Worm (Caenorhabditis elegans): Measurements from ENCODE around the gene gmap-2.

The gmap-2 gene

ce11 chrX:12935694-12936093 is 7.4 kb downstream of the gmap-2 start:
- TF ChIP-seq dmd-8 (GFP tag; IDR thresholded peaks at IDR 0.05): no peak
- no peak for TF ChIP-seq spr-3 (GFP tag; optimal IDR thresholded peaks at IDR 0.05)
- no peak for TF ChIP-seq ceh-32 (tag; optimal IDR thresholded peaks at IDR 0.05; ENCODE audit: poor library complexity)
- TF ChIP-seq mep-1 (tag; optimal IDR thresholded peaks at IDR 0.05): no peak
- TF ChIP-seq spr-1 (tag; optimal IDR thresholded peaks at IDR 0.05): no peak
- no peak for TF ChIP-seq cey-2 (tag; optimal IDR thresholded peaks at IDR 0.05; ENCODE audit: borderline replicate concordance, insufficient read depth)
- TF ChIP-seq F10B5.3 (tag; optimal IDR thresholded peaks at IDR 0.05): no peak
- no peak for TF ChIP-seq nhr-25 (tag; optimal IDR thresholded peaks at IDR 0.05; ENCODE audit: borderline replicate concordance, insufficient read depth)

- TF ChIP-seq nhr-25 (tag; optimal IDR thresholded peaks at IDR 0.05; ENCODE audit: borderline replicate concordance, insufficient read depth) (peak; percentile 82), nhr-102 (tag; optimal IDR thresholded peaks at IDR 0.05) (no peak), mdl-1 (tag; optimal IDR thresholded peaks at IDR 0.05) (peak; percentile 20 to 45), dmd-6 (GFP tag; IDR thresholded peaks at IDR 0.05) (no peak), nhr-48 (tag; optimal IDR thresholded peaks at IDR 0.05) (no peak), zfp-3 (GFP tag; conservative IDR thresholded peaks at IDR 0.05) (no peak), ceh-20 (GFP tag; IDR thresholded peaks at IDR 0.05) (no peak), madf-9 (GFP tag; conservative IDR thresholded peaks at IDR 0.05) (no peak), dpl-1 (GFP tag; optimal IDR thresholded peaks at IDR 0.05) (no peak), Y5F2A.4 (GFP tag; optimal IDR thresholded peaks at IDR 0.05) (no peak), mxl-2 (GFP tag; conservative IDR thresholded peaks at IDR 0.05) (no peak), mdt-29 (GFP tag; IDR thresholded peaks at IDR 0.05) (no peak), daf-19 (GFP tag; conservative IDR thresholded peaks at IDR 0.05) (no peak), mxl-3 (GFP tag; optimal IDR thresholded peaks at IDR 0.05) (peak; percentile 91), zfp-2 (tag; optimal IDR thresholded peaks at IDR 0.05) (no peak), lsy-2 (tag; optimal IDR thresholded peaks at IDR 0.05) (no peak), aha-1 (tag) (peak; percentile 79), daf-8 (GFP tag; IDR thresholded peaks at IDR 0.05) (no peak), arid-1 (GFP tag; conservative IDR thresholded peaks at IDR 0.05) (no peak), nhr-41 (GFP tag; IDR thresholded peaks at IDR 0.05) (no peak), ZK337.2 (GFP tag; IDR thresholded peaks at IDR 0.05) (no peak), fos-1 (tag; optimal IDR thresholded peaks at IDR 0.05) (no peak), tra-1 (GFP tag; IDR thresholded peaks at IDR 0.05) (0 out of 2 replicates have a peak, but pooled peaks have one; percentile 34), ceh-28 (tag; optimal IDR thresholded peaks at IDR 0.05) (no peak), spr-3 (GFP tag; optimal IDR thresholded peaks at IDR 0.05) (no peak), madf-5 (GFP tag; IDR thresholded peaks at IDR 0.05) (no peak), rbr-2 (tag; optimal IDR thresholded peaks at IDR 0.05) (no peak), ZK546.5 (tag; optimal IDR thresholded peaks at IDR 0.05) (no peak), lin-39 (tag; optimal IDR thresholded peaks at IDR 0.05) (no peak), dmd-8 (GFP tag; IDR thresholded peaks at IDR 0.05) (0 out of 2 replicates have a peak, but pooled peaks have one; percentile 61), egl-27 (tag; optimal IDR thresholded peaks at IDR 0.05) (no peak), mes-2 (tag; optimal IDR thresholded peaks at IDR 0.05; ENCODE audit: poor library complexity, severe bottlenecking) (peak; percentile 9), nhr-28 (tag; optimal IDR thresholded peaks at IDR 0.05) (no peak), T20F7.1 (GFP tag; optimal IDR thresholded peaks at IDR 0.05) (no peak), R02D3.7 (tag; optimal IDR thresholded peaks at IDR 0.05) (no peak), D1046.2 (GFP tag; IDR thresholded peaks at IDR 0.05) (no peak), spr-1 (tag; optimal IDR thresholded peaks at IDR 0.05) (no peak), saeg-2 (GFP tag; IDR thresholded peaks at IDR 0.05) (no peak), nhr-237 (tag; optimal IDR thresholded peaks at IDR 0.05) (no peak), lin-29 (GFP tag; IDR thresholded peaks at IDR 0.05) (no peak), unc-62 (GFP tag; optimal IDR thresholded peaks at IDR 0.05 in 1 of 2) (no peak), unc-62 (tag; optimal IDR thresholded peaks at IDR 0.05) (no peak), ztf-11 (tag; optimal IDR thresholded peaks at IDR 0.05) (no peak), duxl-1 (tag; optimal IDR thresholded peaks at IDR 0.05; ENCODE audit: poor library complexity) (no peak), hlh-30 (tag; optimal IDR thresholded peaks at IDR 0.05; ENCODE audit: insufficient read depth) (peak; percentile 38)
These were observed 8.3 kb downstream of the gmap-2 start, which contains the start of gene gmap-1 for ce11 chrX:12934768-12935167. TSS of gene gmap-1 (minus strand) at chrX:12934978.

Data from whole organism, L4 larva.